Worm (Caenorhabditis elegans) whole organism, L2 larva: ENCODE data around the gene Y6G8.2.

ENCODE experiments used
- C34F6.9 ChIP-seq: fragments of 150-350 bp; optimal IDR thresholded peaks from 2 replicates; lab custom pipeline; 2014; ENCODE audit warnings: missing biosample characterization, missing genetic modification characterization
- F13H6.1 ChIP-seq: sonication (generic microtip); optimal IDR thresholded peaks from 2 replicates; lab custom pipeline; 2016; ENCODE audit warnings: missing genetic modification characterization, missing compliant biosample characterization
- Y55F3AM.14 ChIP-seq: fragments of 200-800 bp; sonication (Bioruptor generic); optimal IDR thresholded peaks from 2 replicates; lab custom pipeline; 2018; ENCODE audit warnings: mild to moderate bottlenecking, missing genetic modification characterization, missing compliant biosample characterization
- ZK546.5 ChIP-seq: sonication (generic microtip); optimal IDR thresholded peaks from 2 replicates; lab custom pipeline; 2017; ENCODE audit warnings: missing biosample characterization, missing genetic modification characterization
- aly-2 ChIP-seq: fragments of 150-350 bp; optimal IDR thresholded peaks from 2 replicates; lab custom pipeline; 2014; ENCODE audit warnings: missing biosample characterization, missing genetic modification characterization
- ama-1 ChIP-seq: fragments of 150-350 bp; optimal IDR thresholded peaks from 2 replicates; lab custom pipeline; 2018; ENCODE audit warnings: inconsistent platforms
- blmp-1 ChIP-seq: sonication (generic microtip); optimal IDR thresholded peaks from 2 replicates; lab custom pipeline; 2017; ENCODE audit warnings: missing genetic modification characterization, mild to moderate bottlenecking, missing compliant biosample characterization, antibody characterized with exemption, moderate library complexity; ENCODE audit not compliant: insufficient read depth
- ceh-82 ChIP-seq: fragments of 150-350 bp; optimal IDR thresholded peaks from 2 replicates; lab custom pipeline; 2014; ENCODE audit warnings: missing biosample characterization, missing genetic modification characterization
- crh-2 ChIP-seq: sonication (generic microtip); optimal IDR thresholded peaks from 2 replicates; lab custom pipeline; 2017; ENCODE audit warnings: missing biosample characterization, missing genetic modification characterization
- dmd-4 ChIP-seq: sonication (generic microtip); optimal IDR thresholded peaks from 2 replicates; lab custom pipeline; 2017; ENCODE audit warnings: missing biosample characterization, missing genetic modification characterization
- egl-27 ChIP-seq: sonication (generic microtip); optimal IDR thresholded peaks from 3 replicates; lab custom pipeline; 2017; ENCODE audit warnings: missing biosample characterization, missing genetic modification reagents, missing genetic modification characterization
- elt-3 ChIP-seq: sonication (generic microtip); optimal IDR thresholded peaks from 2 replicates; lab custom pipeline; 2017; ENCODE audit warnings: missing biosample characterization, missing genetic modification characterization
- fos-1 ChIP-seq: fragments of 150-350 bp; optimal IDR thresholded peaks from 2 replicates; lab custom pipeline; 2014; ENCODE audit warnings: missing biosample characterization, missing genetic modification characterization
- gmeb-1 ChIP-seq: fragments of 150-350 bp; optimal IDR thresholded peaks from 2 replicates; lab custom pipeline; 2014; ENCODE audit warnings: missing biosample characterization, missing genetic modification characterization
- lin-11 ChIP-seq: fragments of 150-350 bp; sonication (generic microtip); optimal IDR thresholded peaks from 2 replicates; lab custom pipeline; 2014; ENCODE audit warnings: missing biosample characterization, missing genetic modification characterization, inconsistent platforms, mixed read lengths
- lin-13 ChIP-seq: fragments of 150-350 bp; optimal IDR thresholded peaks from 2 replicates; lab custom pipeline; 2014; ENCODE audit warnings: missing biosample characterization, missing genetic modification reagents, missing genetic modification characterization
- lin-39 ChIP-seq: fragments of 150-350 bp; optimal IDR thresholded peaks from 2 replicates; lab custom pipeline; 2014; ENCODE audit warnings: missing biosample characterization, missing genetic modification reagents, missing genetic modification characterization
- lsy-2 ChIP-seq, 2 experiments: fragments of 150-350 bp in 1 of 2; sonication (generic microtip) in 1 of 2; optimal IDR thresholded peaks; 2 replicates each; lab custom pipeline; 2014 to 2017; ENCODE audit warnings: missing biosample characterization in 2 of 2, missing genetic modification characterization in 2 of 2
- mab-5 ChIP-seq: fragments of 150-350 bp; optimal IDR thresholded peaks from 2 replicates; lab custom pipeline; 2014; ENCODE audit warnings: missing biosample characterization, missing genetic modification characterization
- mbf-1 ChIP-seq: sonication (generic microtip); optimal IDR thresholded peaks from 2 replicates; lab custom pipeline; 2017; ENCODE audit warnings: missing biosample characterization, missing genetic modification characterization
- mdl-1 ChIP-seq, 2 experiments: fragments of 150-350 bp in 1 of 2; sonication (generic microtip) in 1 of 2; optimal IDR thresholded peaks; 2 replicates each; lab custom pipeline; 2017; ENCODE audit warnings: missing biosample characterization in 2 of 2, missing genetic modification characterization in 2 of 2
- nhr-10 ChIP-seq: sonication (generic microtip); optimal IDR thresholded peaks from 2 replicates; lab custom pipeline; 2017; ENCODE audit warnings: missing biosample characterization, missing genetic modification characterization
- nhr-11 ChIP-seq: fragments of 150-350 bp; optimal IDR thresholded peaks from 2 replicates; lab custom pipeline; 2014; ENCODE audit warnings: missing biosample characterization, missing genetic modification characterization
- nhr-12 ChIP-seq: fragments of 150-350 bp; optimal IDR thresholded peaks from 2 replicates; lab custom pipeline; 2014; ENCODE audit warnings: missing biosample characterization, missing genetic modification characterization
- nhr-129 ChIP-seq: fragments of 150-350 bp; optimal IDR thresholded peaks from 2 replicates; lab custom pipeline; 2014; ENCODE audit warnings: missing biosample characterization, missing genetic modification characterization
- nhr-21 ChIP-seq: fragments of 150-350 bp; optimal IDR thresholded peaks from 2 replicates; lab custom pipeline; 2014; ENCODE audit warnings: missing biosample characterization, missing genetic modification characterization
- nhr-25 ChIP-seq: fragments of 150-350 bp; sonication (generic microtip); optimal IDR thresholded peaks from 3 replicates; lab custom pipeline; 2014; ENCODE audit warnings: missing biosample characterization, missing genetic modification characterization
- nhr-6 ChIP-seq: fragments of 150-350 bp; optimal IDR thresholded peaks from 2 replicates; lab custom pipeline; 2014; ENCODE audit warnings: missing biosample characterization, missing genetic modification characterization
- nhr-77 ChIP-seq: fragments of 150-350 bp; optimal IDR thresholded peaks from 2 replicates; lab custom pipeline; 2014; ENCODE audit warnings: missing biosample characterization, missing genetic modification characterization
- sem-4 ChIP-seq: fragments of 150-350 bp; optimal IDR thresholded peaks from 2 replicates; lab custom pipeline; 2014; ENCODE audit warnings: missing biosample characterization, missing genetic modification reagents, missing genetic modification characterization
- sma-3 ChIP-seq: sonication (generic microtip); optimal IDR thresholded peaks from 2 replicates; lab custom pipeline; 2016; ENCODE audit warnings: missing genetic modification reagents, missing genetic modification characterization, missing compliant biosample characterization
- sma-9 ChIP-seq, 2 experiments: fragments of 150-350 bp in 1 of 2; sonication (generic microtip) in 1 of 2; optimal IDR thresholded peaks; 2 replicates each; lab custom pipeline; 2014 to 2016; ENCODE audit warnings: missing genetic modification characterization in 2 of 2, mild to moderate bottlenecking in 1 of 2, missing biosample characterization in 1 of 2, missing compliant biosample characterization in 1 of 2, missing genetic modification reagents in 1 of 2, moderate library complexity in 1 of 2
- unc-62 ChIP-seq: fragments of 150-350 bp; optimal IDR thresholded peaks from 2 replicates; lab custom pipeline; 2014; ENCODE audit warnings: missing biosample characterization, missing genetic modification reagents, missing genetic modification characterization
- zag-1 ChIP-seq: fragments of 150-350 bp; optimal IDR thresholded peaks from 2 replicates; lab custom pipeline; 2014; ENCODE audit warnings: missing biosample characterization, missing genetic modification characterization
- ztf-1 ChIP-seq: fragments of 200-800 bp; sonication (Bioruptor generic); conservative IDR thresholded peaks from 2 replicates; pipeline ENCODE4 v1.3.6; 2022; ENCODE audit warnings: missing genetic modification characterization, missing compliant biosample characterization
- ztf-11 ChIP-seq: sonication (generic microtip); optimal IDR thresholded peaks from 2 replicates; lab custom pipeline; 2017; ENCODE audit warnings: missing biosample characterization, missing genetic modification characterization
- ztf-4 ChIP-seq: fragments of 150-350 bp; optimal IDR thresholded peaks from 2 replicates; lab custom pipeline; 2014; ENCODE audit warnings: missing biosample characterization, missing genetic modification characterization

Gene Y6G8.2

DNA sequence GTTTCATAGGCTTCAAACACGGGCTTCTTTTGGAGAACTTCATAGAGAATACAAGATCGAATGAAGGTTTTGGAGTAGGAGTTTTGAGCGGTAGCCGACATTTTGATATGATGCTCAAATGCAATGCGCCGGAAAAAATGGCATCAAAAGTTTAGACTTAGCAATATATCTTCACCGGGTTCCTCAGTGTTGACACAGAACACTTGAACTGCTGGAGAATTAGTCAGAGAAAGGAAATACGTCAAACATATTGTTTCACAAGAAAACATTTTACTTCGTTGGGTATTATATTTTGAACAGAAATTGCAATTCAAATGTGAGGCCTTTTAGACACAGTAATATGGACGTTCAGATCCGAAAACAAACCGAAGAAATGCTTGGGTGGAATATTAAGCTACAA is 40.4 kb downstream of the Y6G8.2 start, which contains the start of gene fbxa-174:
TSS of gene fbxa-174 (minus strand) at position 101 of the 400 bp plus-strand sequence.
- TF ChIP-seq nhr-12 (tag; lab: Kevin White, UChicago) (no peak), lin-11 (tag; lab: Kevin White, UChicago) (no peak), aly-2 (tag; lab: Kevin White, UChicago) (no peak), blmp-1 (no peak), mdl-1 (tag; optimal IDR thresholded peaks at IDR 0.05; lab: Kevin White, UChicago) (no peak), dmd-4 (tag; lab: Kevin White, UChicago) (no peak), Y55F3AM.14 (no peak), nhr-25 (tag; lab: Kevin White, UChicago) (no peak), unc-62 (GFP tag; lab: Kevin White, UChicago) (no peak), sma-9 (GFP tag; optimal IDR thresholded peaks at IDR 0.05; lab: Kevin White, UChicago) (no peak), sma-9 (tag; optimal IDR thresholded peaks at IDR 0.05; lab: Kevin White, UChicago) (no peak), ZK546.5 (no peak), egl-27 (tag; lab: Kevin White, UChicago) (no peak), fos-1 (tag; lab: Kevin White, UChicago) (no peak), C34F6.9 (tag; lab: Kevin White, UChicago) (no peak), ztf-4 (no peak), nhr-77 (no peak), ztf-11 (tag; lab: Kevin White, UChicago) (no peak), zag-1 (no peak), ama-1 (lab: Kevin White, UChicago) (no peak)

DNA sequence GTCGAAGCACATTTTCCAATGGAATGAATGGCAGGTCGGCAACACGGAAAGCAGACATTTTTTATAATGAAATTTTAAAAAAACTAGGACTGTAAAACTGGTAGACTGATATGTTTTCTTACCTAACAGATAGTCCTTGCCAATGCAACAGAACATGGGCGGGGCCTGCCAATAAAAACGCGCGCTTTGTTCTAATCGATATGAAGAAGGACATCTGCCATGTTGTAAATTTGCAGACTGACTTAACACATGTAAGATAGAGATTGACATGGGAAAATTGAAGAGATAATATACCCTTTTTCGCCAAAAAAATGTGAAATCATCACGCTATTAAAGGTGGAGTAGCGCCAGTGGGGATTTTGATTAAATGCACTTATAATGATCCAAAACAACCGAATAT is 46.0 kb downstream of the Y6G8.2 start, which contains the start of gene C38D9.8:
TSS of gene C38D9.8 (minus strand) at position 101 of the 400 bp plus-strand sequence.
- TF ChIP-seq lin-11 (tag; lab: Kevin White, UChicago) (no peak), nhr-6 (no peak), nhr-10 (tag; lab: Kevin White, UChicago) (no peak), egl-27 (tag; lab: Kevin White, UChicago) (no peak), nhr-129 (tag; lab: Kevin White, UChicago) (no peak), sem-4 (tag; lab: Kevin White, UChicago) (no peak), nhr-11 (tag; lab: Kevin White, UChicago) (no peak), sma-3 (GFP tag; lab: Kevin White, UChicago) (no peak), ztf-1 (GFP tag; lab: Robert Waterston, UW) (no peak), F13H6.1 (tag; lab: Kevin White, UChicago) (no peak), crh-2 (no peak), sma-9 (GFP tag; optimal IDR thresholded peaks at IDR 0.05; lab: Kevin White, UChicago) (no peak), sma-9 (tag; optimal IDR thresholded peaks at IDR 0.05; lab: Kevin White, UChicago) (no peak), mab-5 (tag; lab: Kevin White, UChicago) (no peak), lsy-2 (tag; optimal IDR thresholded peaks at IDR 0.05; lab: Kevin White, UChicago) (no peak), mbf-1 (tag; lab: Kevin White, UChicago) (no peak), lin-13 (GFP tag; lab: Kevin White, UChicago) (no peak), elt-3 (tag; lab: Kevin White, UChicago) (no peak)

DNA sequence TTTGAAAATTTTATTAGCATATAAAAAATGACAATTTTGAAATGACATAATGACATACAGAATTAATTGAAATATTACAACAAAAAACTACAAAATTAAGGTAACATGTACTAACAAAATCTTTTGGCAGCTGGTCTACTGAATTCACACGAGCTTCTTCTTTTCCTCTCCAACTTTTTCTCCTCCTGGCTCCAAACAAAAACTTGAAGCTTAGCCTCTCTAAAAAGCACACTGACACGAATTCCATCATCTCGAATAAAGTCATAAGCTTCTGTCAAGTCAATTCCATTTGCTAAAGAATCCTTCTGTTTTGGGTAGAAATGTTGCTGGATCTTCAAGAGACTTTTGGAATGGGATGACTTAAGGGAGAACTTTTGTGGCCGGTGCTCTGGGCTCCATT is 47.4 kb downstream of the Y6G8.2 start:
- TF ChIP-seq nhr-11 (tag; lab: Kevin White, UChicago) (no peak), ceh-82 (tag; lab: Kevin White, UChicago) (no peak), ama-1 (lab: Kevin White, UChicago) (no peak), elt-3 (tag; lab: Kevin White, UChicago) (no peak), lin-13 (GFP tag; lab: Kevin White, UChicago) (no peak), gmeb-1 (tag; lab: Kevin White, UChicago) (no peak), lin-11 (tag; lab: Kevin White, UChicago) (no peak), fos-1 (tag; lab: Kevin White, UChicago) (no peak), aly-2 (tag; lab: Kevin White, UChicago) (no peak), nhr-6 (no peak), lin-39 (tag; lab: Kevin White, UChicago) (no peak), nhr-129 (tag; lab: Kevin White, UChicago) (no peak), dmd-4 (tag; lab: Kevin White, UChicago) (no peak), C34F6.9 (tag; lab: Kevin White, UChicago) (no peak), sma-3 (GFP tag; lab: Kevin White, UChicago) (no peak), nhr-21 (no peak)
